Fruit fly (Drosophila melanogaster) whole organism, embryonic: ENCODE data around the gene dimm.
A peak's percentile ranks its signal among the peaks of the same experiment; 100 is the strongest.

Source experiments
- CG10654 ChIP-seq: fragments of 200-800 bp; sonication (Bioruptor generic); optimal IDR thresholded peaks from 2 replicates; lab custom pipeline; 2016; ENCODE audit warnings: missing biosample characterization, missing genetic modification characterization
- CG11093 ChIP-seq: fragments of 200-800 bp; sonication (Bioruptor generic); IDR thresholded peaks from 3 replicates; pipeline ENCODE4 v1.3.6; 2022; ENCODE audit warnings: missing biosample characterization, missing genetic modification characterization
- CG12236 ChIP-seq: fragments of 200-800 bp; sonication (Bioruptor generic); optimal IDR thresholded peaks from 2 replicates; lab custom pipeline; 2016; ENCODE audit warnings: missing biosample characterization, missing genetic modification characterization
- CG12942 ChIP-seq: fragments of 200-800 bp; sonication (Bioruptor generic); optimal IDR thresholded peaks from 3 replicates; lab custom pipeline; 2016; ENCODE audit warnings: missing biosample characterization, missing genetic modification characterization
- CG13424 ChIP-seq: fragments of 200-800 bp; sonication (Bioruptor generic); optimal IDR thresholded peaks from 2 replicates; lab custom pipeline; 2019; ENCODE audit warnings: missing biosample characterization, mild to moderate bottlenecking, missing genetic modification characterization, moderate library complexity
- CG13775 ChIP-seq: fragments of 200-800 bp; sonication (Bioruptor generic); optimal IDR thresholded peaks from 3 replicates; lab custom pipeline; 2017; ENCODE audit warnings: missing biosample characterization, mild to moderate bottlenecking, missing genetic modification characterization
- CG13894 ChIP-seq: fragments of 200-800 bp; sonication (Bioruptor generic); optimal IDR thresholded peaks from 3 replicates; lab custom pipeline; 2018; ENCODE audit warnings: missing biosample characterization, mild to moderate bottlenecking, missing genetic modification characterization, moderate library complexity
- CG14667 ChIP-seq: fragments of 200-800 bp; sonication (Bioruptor generic); IDR thresholded peaks from 2 replicates; pipeline ENCODE4 v1.3.6; 2022; ENCODE audit warnings: missing biosample characterization, missing genetic modification characterization
- CG14710 ChIP-seq: fragments of 200-800 bp; sonication (Bioruptor generic); optimal IDR thresholded peaks from 3 replicates; lab custom pipeline; 2019; ENCODE audit warnings: missing biosample characterization, mild to moderate bottlenecking, missing genetic modification characterization, moderate library complexity
- CG15011 ChIP-seq: fragments of 200-800 bp; sonication (Bioruptor generic); optimal IDR thresholded peaks from 3 replicates; lab custom pipeline; 2018; ENCODE audit warnings: missing biosample characterization, mild to moderate bottlenecking, missing genetic modification characterization
- CG1529 ChIP-seq: fragments of 200-800 bp; sonication (Bioruptor generic); optimal IDR thresholded peaks from 3 replicates; lab custom pipeline; 2018; ENCODE audit warnings: missing biosample characterization, missing genetic modification characterization
- CG15514 ChIP-seq: fragments of 200-800 bp; sonication (Bioruptor generic); optimal IDR thresholded peaks from 3 replicates; lab custom pipeline; 2017; ENCODE audit warnings: missing biosample characterization, missing genetic modification characterization, mild to moderate bottlenecking, moderate library complexity, missing genetic modification reagents
- CG16815 ChIP-seq: fragments of 200-800 bp; sonication (Bioruptor generic); optimal IDR thresholded peaks from 3 replicates; lab custom pipeline; 2017; ENCODE audit warnings: missing biosample characterization, mild to moderate bottlenecking, missing genetic modification characterization
- CG17186 ChIP-seq: fragments of 200-800 bp; sonication (Bioruptor generic); optimal IDR thresholded peaks from 3 replicates; lab custom pipeline; 2017; ENCODE audit warnings: missing biosample characterization, missing genetic modification reagents, missing genetic modification characterization
- CG18476 ChIP-seq: fragments of 200-800 bp; sonication (Bioruptor generic); optimal IDR thresholded peaks from 2 replicates; lab custom pipeline; 2016; ENCODE audit warnings: missing biosample characterization, mild to moderate bottlenecking, missing genetic modification characterization
- CG18619 ChIP-seq: fragments of 200-800 bp; sonication (Bioruptor generic); optimal IDR thresholded peaks from 3 replicates; lab custom pipeline; 2017; ENCODE audit warnings: missing biosample characterization, mild to moderate bottlenecking, missing genetic modification characterization
- CG30020 ChIP-seq: fragments of 200-800 bp; optimal IDR thresholded peaks from 2 replicates; lab custom pipeline; 2019; ENCODE audit warnings: missing biosample characterization, mild to moderate bottlenecking, missing genetic modification characterization, moderate library complexity
- CG3065 ChIP-seq: fragments of 200-800 bp; sonication (Bioruptor generic); optimal IDR thresholded peaks from 2 replicates; lab custom pipeline; 2016; ENCODE audit warnings: missing biosample characterization, missing genetic modification characterization
- CG3407 ChIP-seq: fragments of 200-800 bp; sonication (Bioruptor generic); optimal IDR thresholded peaks from 2 replicates; lab custom pipeline; 2018; ENCODE audit warnings: missing biosample characterization, mild to moderate bottlenecking, missing genetic modification characterization
- CG34224 ChIP-seq: fragments of 200-800 bp; sonication (Bioruptor generic); IDR thresholded peaks from 3 replicates; pipeline ENCODE4 v1.3.6; 2022; ENCODE audit warnings: missing biosample characterization, missing genetic modification characterization; ENCODE audit not compliant: partially characterized antibody
- CG4328 ChIP-seq: fragments of 200-800 bp; sonication (Bioruptor generic); optimal IDR thresholded peaks from 3 replicates; lab custom pipeline; 2017; ENCODE audit warnings: missing biosample characterization, missing genetic modification reagents, missing genetic modification characterization
- CG4707 ChIP-seq: fragments of 200-800 bp; sonication (Bioruptor generic); optimal IDR thresholded peaks from 2 replicates; lab custom pipeline; 2018; ENCODE audit warnings: missing biosample characterization, mild to moderate bottlenecking, missing genetic modification characterization, moderate library complexity
- CG9215 ChIP-seq: fragments of 200-800 bp; sonication (Bioruptor generic); IDR thresholded peaks from 2 replicates; pipeline ENCODE4 v1.3.6; 2022; ENCODE audit warnings: missing biosample characterization, missing genetic modification characterization
- CG9727 ChIP-seq: fragments of 200-800 bp; sonication (Bioruptor generic); optimal IDR thresholded peaks from 3 replicates; lab custom pipeline; 2017; ENCODE audit warnings: missing biosample characterization, mild to moderate bottlenecking, missing genetic modification characterization
- CTCF ChIP-seq: fragments of 200-800 bp; sonication (Bioruptor generic); optimal IDR thresholded peaks from 2 replicates; lab custom pipeline; 2017; ENCODE audit warnings: missing biosample characterization, mild to moderate bottlenecking, missing genetic modification characterization, moderate library complexity
- CkIIα-i1 ChIP-seq: fragments of 200-800 bp; sonication (Bioruptor generic); IDR thresholded peaks from 2 replicates; pipeline ENCODE4 v1.3.6; 2022; ENCODE audit warnings: missing biosample characterization, missing genetic modification characterization
- CrebB ChIP-seq: fragments of 200-800 bp; sonication (Bioruptor generic); optimal IDR thresholded peaks from 3 replicates; lab custom pipeline; 2018; ENCODE audit warnings: missing biosample characterization, mild to moderate bottlenecking, missing genetic modification characterization
- Deaf1 ChIP-seq: fragments of 200-800 bp; optimal IDR thresholded peaks from 3 replicates; lab custom pipeline; 2019; ENCODE audit warnings: missing biosample characterization, mild to moderate bottlenecking, missing genetic modification characterization, moderate library complexity
- Ets65A ChIP-seq: fragments of 200-800 bp; sonication (Bioruptor generic); peaks from one replicate; lab custom pipeline; 2016; ENCODE audit warnings: missing biosample characterization, missing genetic modification characterization
- Gsc ChIP-seq: fragments of 200-800 bp; sonication (Bioruptor generic); IDR thresholded peaks from 2 replicates; pipeline ENCODE4 v1.3.6; 2022; ENCODE audit warnings: missing biosample characterization, missing genetic modification characterization
- Hmr ChIP-seq: fragments of 200-800 bp; sonication (Bioruptor generic); optimal IDR thresholded peaks from 3 replicates; lab custom pipeline; 2017; ENCODE audit warnings: mild to moderate bottlenecking, missing biosample characterization, missing genetic modification reagents, missing genetic modification characterization
- Hr51 ChIP-seq, 2 experiments: fragments of 200-800 bp; sonication (Bioruptor generic); optimal IDR thresholded peaks; 2 replicates in 1 of 2; 3 replicates in 1 of 2; lab custom pipeline; 2016 to 2018; ENCODE audit warnings: missing biosample characterization in 2 of 2, missing genetic modification characterization in 2 of 2, mild to moderate bottlenecking in 1 of 2, moderate library complexity in 1 of 2
- Mad ChIP-seq: fragments of 200-800 bp; sonication (Bioruptor generic); optimal IDR thresholded peaks from 2 replicates; lab custom pipeline; 2016; ENCODE audit warnings: missing biosample characterization, missing genetic modification characterization
- Med ChIP-seq: fragments of 200-800 bp; sonication (Bioruptor generic); peaks from one replicate; lab custom pipeline; 2016; ENCODE audit warnings: missing biosample characterization, missing genetic modification characterization, mild to moderate bottlenecking, inconsistent platforms, moderate library complexity
- Meics ChIP-seq: fragments of 200-800 bp; sonication (Bioruptor generic); optimal IDR thresholded peaks from 2 replicates; lab custom pipeline; 2017; ENCODE audit warnings: missing biosample characterization, mild to moderate bottlenecking, missing genetic modification characterization
- NFAT ChIP-seq: fragments of 200-800 bp; sonication (Bioruptor generic); IDR thresholded peaks from 2 replicates; pipeline ENCODE4 v1.3.6; 2022; ENCODE audit warnings: missing biosample characterization, missing genetic modification characterization
- Stat92E ChIP-seq, 3 experiments: fragments of >200 bp in 2 of 3; fragments of 200-800 bp in 1 of 3; sonication (Bioruptor generic) in 1 of 3; optimal IDR thresholded peaks; 2 replicates each; lab custom pipeline; 2017 to 2019; ENCODE audit warnings: missing biosample characterization in 3 of 3, missing genetic modification characterization in 3 of 3, mild to moderate bottlenecking in 1 of 3, moderate library complexity in 1 of 3
- TFAM ChIP-seq: fragments of 200-800 bp; sonication (Bioruptor generic); optimal IDR thresholded peaks from 2 replicates; lab custom pipeline; 2017; ENCODE audit warnings: missing biosample characterization, missing genetic modification characterization, inconsistent platforms
- Taf1 ChIP-seq: fragments of 200-800 bp; sonication (Bioruptor generic); IDR thresholded peaks from 2 replicates; pipeline ENCODE4 v1.3.6; 2022; ENCODE audit warnings: missing biosample characterization, missing genetic modification characterization
- Tbp ChIP-seq: fragments of >200 bp; optimal IDR thresholded peaks from 2 replicates; lab custom pipeline; 2018; ENCODE audit warnings: missing biosample characterization, missing genetic modification characterization
- ato ChIP-seq: fragments of 200-800 bp; sonication (Bioruptor generic); IDR thresholded peaks from 2 replicates; pipeline ENCODE4 v1.3.6; 2022; ENCODE audit warnings: missing biosample characterization, missing genetic modification characterization; ENCODE audit not compliant: partially characterized antibody
- chn ChIP-seq: fragments of 200-800 bp; sonication (Bioruptor generic); optimal IDR thresholded peaks from 2 replicates; lab custom pipeline; 2016; ENCODE audit warnings: missing biosample characterization, missing genetic modification characterization
- ci ChIP-seq: fragments of 200-800 bp; sonication (Bioruptor generic); IDR thresholded peaks from 3 replicates; pipeline ENCODE4 v1.3.6; 2022; ENCODE audit warnings: missing biosample characterization, missing genetic modification characterization
- danr ChIP-seq: fragments of 200-800 bp; sonication (Bioruptor generic); IDR thresholded peaks from 2 replicates; pipeline ENCODE4 v1.3.6; 2022; ENCODE audit warnings: missing biosample characterization, missing genetic modification characterization
- disco-r ChIP-seq: fragments of 200-800 bp; sonication (Bioruptor generic); optimal IDR thresholded peaks from 2 replicates; lab custom pipeline; 2016; ENCODE audit warnings: missing biosample characterization, missing genetic modification characterization
- ewg ChIP-seq: fragments of 200-800 bp; sonication (Bioruptor generic); optimal IDR thresholded peaks from 3 replicates; lab custom pipeline; 2017; ENCODE audit warnings: mild to moderate bottlenecking, missing biosample characterization, missing genetic modification reagents, missing genetic modification characterization
- hkb ChIP-seq, 2 experiments: fragments of 200-800 bp in 1 of 2; fragments of >200 bp in 1 of 2; sonication (Bioruptor generic) in 1 of 2; IDR thresholded peaks in 1 of 2; optimal IDR thresholded peaks in 1 of 2; 2 replicates each; pipeline versions ENCODE4 v1.3.6 to Lab custom; 2017 to 2022; ENCODE audit warnings: missing biosample characterization in 1 of 2, missing genetic modification characterization in 1 of 2
- oc ChIP-seq: fragments of 200-800 bp; sonication (Bioruptor generic); optimal IDR thresholded peaks from 2 replicates; lab custom pipeline; 2018; ENCODE audit warnings: missing biosample characterization, mild to moderate bottlenecking, missing genetic modification characterization, moderate library complexity
- sens-2 ChIP-seq: fragments of 200-800 bp; sonication (Bioruptor generic); IDR thresholded peaks from 2 replicates; pipeline ENCODE4 v1.3.6; 2022; ENCODE audit warnings: missing biosample characterization, missing genetic modification characterization
- toy ChIP-seq: fragments of 200-800 bp; sonication (Bioruptor generic); IDR thresholded peaks from 2 replicates; pipeline ENCODE4 v1.3.6; 2022; ENCODE audit warnings: missing biosample characterization, missing genetic modification characterization
- zfh2 ChIP-seq: fragments of 200-800 bp; sonication (Bioruptor generic); optimal IDR thresholded peaks from 2 replicates; lab custom pipeline; 2016; ENCODE audit warnings: missing biosample characterization, missing genetic modification characterization

The dimm gene

DNA sequence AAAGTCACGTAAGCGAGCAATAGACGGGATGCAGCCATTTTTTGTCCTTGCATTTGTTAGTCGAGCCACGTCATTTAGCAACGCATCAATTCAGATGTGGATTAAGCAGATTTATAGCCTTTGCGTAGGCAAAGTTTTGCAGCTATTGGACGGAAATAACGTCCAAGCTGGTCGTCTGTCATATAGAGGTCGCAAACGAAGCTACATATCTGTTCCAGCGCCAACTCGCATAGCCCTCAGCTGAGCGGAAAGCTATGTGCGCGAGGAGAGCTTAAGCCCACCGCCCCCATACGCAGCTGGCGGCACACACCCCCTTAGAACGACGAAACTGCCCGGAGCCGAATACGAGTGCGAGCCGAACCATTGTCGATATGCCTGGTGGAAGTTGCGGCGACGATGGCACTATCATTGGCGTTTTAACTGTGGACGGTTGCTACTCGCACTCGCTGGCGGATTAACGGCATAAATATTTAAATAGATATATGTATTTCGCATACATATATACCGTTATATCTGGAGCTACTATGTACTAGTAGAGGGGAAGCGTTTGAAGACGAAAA lies 48.3 kb downstream of the dimm start, which contains the start of gene nrv3 (continued):
- no peak for TF ChIP-seq disco-r (GFP tag; lab: Kevin White, UChicago)
- no peak for TF ChIP-seq CG4328 (GFP tag; lab: Kevin White, UChicago)
- no peak for TF ChIP-seq CG9215 (GFP tag; lab: Robert Waterston, UW)
- peak; percentile 5 for TF ChIP-seq Meics
- TF ChIP-seq CG13894, result peak; percentile 28
- TF ChIP-seq ci (GFP tag; lab: Robert Waterston, UW), result no peak
- no peak for TF ChIP-seq Taf1
- TF ChIP-seq CG34224 (GFP tag; lab: Robert Waterston, UW), result no peak
- TF ChIP-seq toy (GFP tag; lab: Robert Waterston, UW), result no peak
- TF ChIP-seq danr (GFP tag; lab: Robert Waterston, UW), result no peak
- no peak for TF ChIP-seq CG12236 (GFP tag; lab: Kevin White, UChicago)
- TF ChIP-seq Stat92E (GFP tag; optimal IDR thresholded peaks at IDR 0.05; lab: Kevin White, UChicago), result no peak
- no peak for TF ChIP-seq CG18619
- TF ChIP-seq CG15011 (GFP tag; lab: Kevin White, UChicago), result no peak
- no peak for TF ChIP-seq hkb (optimal IDR thresholded peaks at IDR 0.05; lab: Kevin White, UChicago)
- TF ChIP-seq hkb (GFP tag; IDR thresholded peaks at IDR 0.05; lab: Robert Waterston, UW), result no peak
- TF ChIP-seq CG14667 (GFP tag; lab: Robert Waterston, UW), result no peak
- no peak for TF ChIP-seq NFAT (GFP tag; lab: Robert Waterston, UW)
- no peak for TF ChIP-seq CG30020 (tag; lab: Kevin White, UChicago)
- TF ChIP-seq CG3065 (GFP tag; lab: Kevin White, UChicago), result no peak
- TF ChIP-seq sens-2, result no peak
- TF ChIP-seq oc (tag; lab: Kevin White, UChicago), result no peak
- TF ChIP-seq CG9727 (GFP tag; lab: Kevin White, UChicago), result no peak
- TF ChIP-seq Tbp (GFP tag; lab: Kevin White, UChicago), result no peak
- no peak for TF ChIP-seq CG1529 (GFP tag; lab: Kevin White, UChicago)
- no peak for TF ChIP-seq ato
- TF ChIP-seq CTCF (GFP tag; lab: Kevin White, UChicago), result peak; percentile 90
- no peak for TF ChIP-seq CG12942 (GFP tag; lab: Kevin White, UChicago)
- no peak for TF ChIP-seq CG16815 (GFP tag; lab: Kevin White, UChicago)
- TF ChIP-seq CG17186, result no peak
- no peak for TF ChIP-seq CG18476
- no peak for TF ChIP-seq TFAM
- no peak for TF ChIP-seq CG13424 (tag; lab: Kevin White, UChicago)
- no peak for TF ChIP-seq Med (GFP tag; lab: Kevin White, UChicago)
- TF ChIP-seq CrebB (tag; lab: Kevin White, UChicago), result no peak
- TF ChIP-seq CG11093, result no peak
- TF ChIP-seq Gsc (GFP tag; lab: Robert Waterston, UW), result no peak
- no peak for TF ChIP-seq CkIIα-i1 (GFP tag; lab: Robert Waterston, UW)
- TF ChIP-seq zfh2 (GFP tag; lab: Kevin White, UChicago), result no peak
- TF ChIP-seq Hr51 (GFP tag; optimal IDR thresholded peaks at IDR 0.05; lab: Kevin White, UChicago), result no peak
- no peak for TF ChIP-seq CG10654 (GFP tag; lab: Kevin White, UChicago)
- peak; percentile 81 for TF ChIP-seq Ets65A (GFP tag; lab: Kevin White, UChicago)
- peak; percentile 37 for TF ChIP-seq CG15514 (GFP tag; lab: Kevin White, UChicago)
- TF ChIP-seq Deaf1 (tag; lab: Kevin White, UChicago), result peak; percentile 98
- peak; percentile 32 for TF ChIP-seq Hmr (GFP tag; lab: Kevin White, UChicago)
- no peak for TF ChIP-seq Mad
- TF ChIP-seq CG3407, result no peak
- TF ChIP-seq CG4707 (GFP tag; lab: Kevin White, UChicago), result no peak
- no peak for TF ChIP-seq CG13775 (GFP tag; lab: Kevin White, UChicago)
- no peak for TF ChIP-seq chn (GFP tag; lab: Kevin White, UChicago)
- peak; percentile 66 for TF ChIP-seq ewg (GFP tag; lab: Kevin White, UChicago)
- TF ChIP-seq CG14710 (tag; lab: Kevin White, UChicago), result no peak
